Worm (Caenorhabditis elegans) whole organism, young adult: Measurements from ENCODE around the gene srt-45.

Experiments used
- dox-1 ChIP-seq: fragments of 200-800 bp; sonication (Bioruptor generic); IDR thresholded peaks from 2 replicates; pipeline ENCODE4 v1.3.6; 2022; ENCODE audit warnings: missing genetic modification reagents, missing genetic modification characterization, missing compliant biosample characterization
- madf-3 ChIP-seq: fragments of 200-800 bp; sonication (Bioruptor generic); IDR thresholded peaks from 2 replicates; pipeline ENCODE4 v1.3.6; 2022; ENCODE audit warnings: missing genetic modification reagents, missing genetic modification characterization, missing compliant biosample characterization
- pha-4 ChIP-seq: fragments of 150-350 bp; sonication (generic microtip); optimal IDR thresholded peaks from 2 replicates; lab custom pipeline; 2014; ENCODE audit warnings: missing biosample characterization, missing genetic modification reagents, missing genetic modification characterization
- rec-8 ChIP-seq, 2 experiments: sonication (generic microtip); optimal IDR thresholded peaks; 2 replicates each; lab custom pipeline; 2016; ENCODE audit warnings: mild to moderate bottlenecking in 2 of 2, missing genetic modification characterization in 2 of 2, missing genetic modification reagents in 2 of 2, missing genotype in 2 of 2, missing biosample characterization in 1 of 2, missing compliant biosample characterization in 1 of 2, moderate library complexity in 1 of 2
- repo-1 ChIP-seq: sonication (generic microtip); optimal IDR thresholded peaks from 2 replicates; lab custom pipeline; 2017; ENCODE audit warnings: mild to moderate bottlenecking, missing genetic modification characterization, missing compliant biosample characterization
- ztf-22 ChIP-seq: fragments of 200-800 bp; sonication (Bioruptor generic); optimal IDR thresholded peaks from 2 replicates; lab custom pipeline; 2018; ENCODE audit warnings: mild to moderate bottlenecking, missing genetic modification characterization, moderate library complexity, missing compliant biosample characterization

DNA sequence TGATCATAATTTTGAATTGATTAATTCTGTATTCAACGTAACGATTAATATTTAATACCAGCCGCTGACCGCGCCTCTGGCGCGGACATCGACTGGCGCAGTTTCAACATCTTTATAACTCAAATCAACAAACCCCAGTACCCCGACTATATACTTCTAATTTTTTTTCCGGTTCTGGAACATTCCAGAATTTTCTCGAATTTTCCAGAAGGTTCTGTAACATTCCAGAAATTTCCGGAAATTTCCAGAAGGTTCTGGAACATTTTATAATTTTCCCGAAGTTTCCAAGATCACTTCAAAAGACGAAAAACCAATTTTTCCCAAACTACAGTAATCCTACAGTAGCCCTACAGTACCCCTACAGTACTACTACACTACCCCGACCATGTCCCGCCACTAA is 4.7 kb upstream of the srt-45 start:
- TF ChIP-seq repo-1 = no peak
- TF ChIP-seq rec-8 (tag; optimal IDR thresholded peaks at IDR 0.05; lab: Kevin White, UChicago) = no peak
- TF ChIP-seq ztf-22 = no peak
- TF ChIP-seq madf-3 = no peak
- no peak for TF ChIP-seq pha-4
- no peak for TF ChIP-seq dox-1 (GFP tag; lab: Robert Waterston, UW)
